Worm (Caenorhabditis elegans): Measurements from ENCODE around the gene srz-62.
"Not testable (repeated sequence)": the region's sequence is repeated elsewhere in the genome, so short reads cannot be mapped to it uniquely, and the experiment has no call there.

The srz-62 gene

DNA sequence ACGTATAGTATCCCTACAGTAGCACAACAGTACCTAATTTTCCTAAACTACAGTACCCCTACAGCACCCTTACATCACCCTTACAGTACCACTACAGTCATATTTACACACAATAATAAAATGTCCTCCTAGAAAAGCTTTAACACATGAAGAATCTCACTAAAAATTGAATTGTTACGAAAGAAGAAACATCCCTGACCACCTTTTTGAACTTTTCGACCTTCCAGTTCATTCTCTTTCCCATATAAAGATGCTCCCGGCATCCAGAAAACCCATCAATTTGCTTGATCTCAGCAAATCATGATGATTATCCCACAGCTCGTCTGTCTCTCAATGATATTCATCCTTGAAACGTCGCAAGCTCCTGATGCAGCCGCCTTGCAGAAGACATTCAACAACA lies 4.3 kb downstream of the srz-62 start, which contains the start of gene F56D6.21:
F56D6.21 (plus strand) TSS at position 301 of the 400 bp plus-strand sequence.
- TF ChIP-seq eor-1 (tag; optimal IDR thresholded peaks at IDR 0.05) (no peak), mml-1 (tag; optimal IDR thresholded peaks at IDR 0.05) (no peak), ceh-82 (tag; optimal IDR thresholded peaks at IDR 0.05) (no peak), ztf-11 (tag; optimal IDR thresholded peaks at IDR 0.05) (no peak), zag-1 (tag; optimal IDR thresholded peaks at IDR 0.05) (no peak), nhr-12 (tag; optimal IDR thresholded peaks at IDR 0.05) (no peak), nhr-25 (tag; optimal IDR thresholded peaks at IDR 0.05) (no peak), nhr-76 (tag; optimal IDR thresholded peaks at IDR 0.05) (no peak), nhr-23 (tag; optimal IDR thresholded peaks at IDR 0.05) (no peak), pha-4 (tag; optimal IDR thresholded peaks at IDR 0.05) (no peak), nhr-237 (tag; optimal IDR thresholded peaks at IDR 0.05) (no peak), jun-1 (tag; optimal IDR thresholded peaks at IDR 0.05) (no peak), lsy-12 (tag; optimal IDR thresholded peaks at IDR 0.05) (no peak), nhr-11 (tag; optimal IDR thresholded peaks at IDR 0.05) (no peak), skn-1 (tag; optimal IDR thresholded peaks at IDR 0.05) (no peak)

DNA sequence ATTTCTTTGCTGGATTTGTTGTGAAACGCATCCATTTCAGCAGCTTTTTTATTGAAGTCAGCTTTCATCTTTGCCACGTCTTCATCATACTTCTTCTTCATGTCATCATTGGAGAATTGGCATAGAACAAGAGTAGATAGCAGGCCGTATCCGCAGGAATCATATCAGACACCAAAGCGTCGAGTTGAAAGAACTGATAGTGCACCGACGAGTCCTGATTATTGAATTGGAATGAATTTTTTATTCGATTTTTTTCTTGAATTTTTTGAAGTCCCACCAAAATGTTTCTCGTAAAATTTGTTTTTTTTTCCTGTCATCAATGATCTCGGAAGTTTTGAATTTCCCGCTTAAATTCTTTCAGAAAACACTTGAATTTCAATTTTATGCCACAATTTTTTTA lies 6.1 kb downstream of the srz-62 start, which contains the start of gene F56D6.11:
F56D6.11 (minus strand) TSS at position 101 of the 400 bp plus-strand sequence.
- TF ChIP-seq ztf-11 (tag; optimal IDR thresholded peaks at IDR 0.05) (no peak), fos-1 (tag; optimal IDR thresholded peaks at IDR 0.05) (no peak), ceh-16 (tag; optimal IDR thresholded peaks at IDR 0.05) (no peak), nhr-76 (tag; optimal IDR thresholded peaks at IDR 0.05) (no peak), nhr-67 (tag; optimal IDR thresholded peaks at IDR 0.05) (no peak), nhr-25 (tag; optimal IDR thresholded peaks at IDR 0.05) (no peak), lin-39 (tag; optimal IDR thresholded peaks at IDR 0.05) (no peak), nhr-43 (tag; optimal IDR thresholded peaks at IDR 0.05; ENCODE audit: poor library complexity, severe bottlenecking) (no peak), fkh-2 (tag; optimal IDR thresholded peaks at IDR 0.05) (no peak), daf-12 (tag; optimal IDR thresholded peaks at IDR 0.05) (no peak), mdl-1 (tag; optimal IDR thresholded peaks at IDR 0.05) (no peak)

- TF ChIP-seq unc-62 (GFP tag; optimal IDR thresholded peaks at IDR 0.05) (no peak), elt-1 (tag; optimal IDR thresholded peaks at IDR 0.05) (no peak), ztf-4 (tag; optimal IDR thresholded peaks at IDR 0.05) (no peak), ZK546.5 (tag; optimal IDR thresholded peaks at IDR 0.05) (no peak), jun-1 (tag; optimal IDR thresholded peaks at IDR 0.05) (no peak), ceh-9 (tag; optimal IDR thresholded peaks at IDR 0.05) (no peak), fkh-2 (tag; optimal IDR thresholded peaks at IDR 0.05) (no peak), lsy-12 (tag; optimal IDR thresholded peaks at IDR 0.05) (no peak), skn-1 (tag; optimal IDR thresholded peaks at IDR 0.05) (no peak), mml-1 (tag; optimal IDR thresholded peaks at IDR 0.05) (no peak)
Measured at ce11 chrIV:3907506-3908188, 7.3 kb downstream of the srz-62 start, which contains the start of the genes F56D6.22 and F56D6.12. F56D6.22 (minus strand) TSS chrIV:3907606. F56D6.12 (plus strand) TSS chrIV:3908138.

- no peak for TF ChIP-seq ceh-16 (tag; optimal IDR thresholded peaks at IDR 0.05)
- no peak for TF ChIP-seq R02D3.7 (tag; optimal IDR thresholded peaks at IDR 0.05)
- no peak for TF ChIP-seq mml-1 (tag; optimal IDR thresholded peaks at IDR 0.05)
- TF ChIP-seq ceh-28 (tag; optimal IDR thresholded peaks at IDR 0.05), result no peak
- TF ChIP-seq ztf-11 (tag; optimal IDR thresholded peaks at IDR 0.05), result no peak
- no peak for TF ChIP-seq egl-5 (tag; optimal IDR thresholded peaks at IDR 0.05)
- no peak for TF ChIP-seq elt-1 (tag; optimal IDR thresholded peaks at IDR 0.05)
- TF ChIP-seq ceh-82 (tag; optimal IDR thresholded peaks at IDR 0.05), result no peak
- TF ChIP-seq eor-1 (tag; optimal IDR thresholded peaks at IDR 0.05), result no peak
- TF ChIP-seq nhr-28 (tag; optimal IDR thresholded peaks at IDR 0.05), result no peak
- TF ChIP-seq sea-2 (GFP tag; optimal IDR thresholded peaks at IDR 0.05), result no peak
Measured at ce11 chrIV:3909114-3909513, 8.8 kb downstream of the srz-62 start, which contains the start of gene F56D6.13. F56D6.13 (plus strand) TSS chrIV:3909414.

ce11 chrIV:3911848-3912247 lies 11.5 kb downstream of the srz-62 start, which contains the start of gene F56D6.18:
F56D6.18 (minus strand) TSS chrIV:3911948.
- not testable (repeated sequence) for TF ChIP-seq jun-1, nhr-11, elt-2 (tag; optimal IDR thresholded peaks at IDR 0.05)
